Fruit fly (Drosophila melanogaster) whole organism, prepupa: Measurements from ENCODE around the gene Cubn2.

Experiments used
- CG11294 ChIP-seq: fragments of 200-800 bp; sonication (Bioruptor generic); IDR thresholded peaks from 2 replicates; pipeline ENCODE4 v1.3.6; 2022; ENCODE audit warnings: missing biosample characterization, missing genetic modification characterization
- CG32006 ChIP-seq: fragments of 200-800 bp; sonication (Bioruptor generic); optimal IDR thresholded peaks from 3 replicates; lab custom pipeline; 2017; ENCODE audit warnings: missing biosample characterization, mild to moderate bottlenecking, missing genetic modification characterization
- lz ChIP-seq: fragments of 200-800 bp; sonication (Bioruptor generic); optimal IDR thresholded peaks from 3 replicates; lab custom pipeline; 2016; ENCODE audit warnings: missing biosample characterization, missing genetic modification characterization

DNA sequence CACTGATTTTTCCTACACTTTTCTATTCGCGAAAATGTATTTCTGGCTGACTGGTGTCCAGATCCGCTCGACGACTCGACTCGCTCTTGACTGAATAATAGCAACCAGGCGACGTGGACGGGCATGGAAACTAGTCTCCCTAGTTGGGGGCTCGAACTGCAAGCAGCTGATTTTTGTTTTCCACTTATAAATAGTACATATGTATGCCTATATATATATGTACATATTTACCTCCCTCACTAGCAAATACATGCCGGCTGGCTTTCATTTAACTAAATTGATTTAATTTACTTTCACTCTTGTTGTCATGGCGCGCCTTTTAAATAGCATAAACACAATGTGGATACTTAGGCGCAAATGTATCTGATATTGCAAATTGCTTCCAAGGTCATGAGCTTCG lies 13.8 kb downstream of the Cubn2 start, which contains the start of gene Gcat:
- TF ChIP-seq lz (GFP tag; lab: Kevin White, UChicago) (no peak), CG32006 (no peak), CG11294 (GFP tag; lab: Robert Waterston, UW) (no peak)
